Worm (Caenorhabditis elegans) whole organism, young adult: ENCODE results near the gene nfya-1.

Experiments
- B0336.3 ChIP-seq: fragments of 200-800 bp; sonication (Bioruptor generic); IDR thresholded peaks from 2 replicates; pipeline ENCODE4 v1.3.6; 2022; ENCODE audit warnings: missing genetic modification characterization, missing compliant biosample characterization
- C06A6.2 ChIP-seq: fragments of 200-800 bp; sonication (Bioruptor generic); conservative IDR thresholded peaks from 2 replicates; pipeline ENCODE4 v1.3.6; 2022; ENCODE audit warnings: missing genetic modification characterization, missing compliant biosample characterization
- F23B12.7 ChIP-seq: sonication (generic microtip); optimal IDR thresholded peaks from 2 replicates; lab custom pipeline; 2017; ENCODE audit warnings: missing genetic modification characterization, mild to moderate bottlenecking, missing compliant biosample characterization, antibody characterized with exemption, moderate library complexity; ENCODE audit not compliant: insufficient read depth
- F33H1.4 ChIP-seq: fragments of 200-800 bp; sonication (Bioruptor generic); IDR thresholded peaks from 2 replicates; pipeline ENCODE4 v1.3.6; 2022; ENCODE audit warnings: missing genetic modification reagents, missing genetic modification characterization, missing compliant biosample characterization
- F52B5.7 ChIP-seq: sonication (generic microtip); optimal IDR thresholded peaks from 2 replicates; lab custom pipeline; 2016; ENCODE audit warnings: mild to moderate bottlenecking, missing genetic modification characterization, missing compliant biosample characterization
- F55B11.4 ChIP-seq: sonication (generic microtip); optimal IDR thresholded peaks from 2 replicates; lab custom pipeline; 2016; ENCODE audit warnings: missing compliant biosample characterization, missing genetic modification characterization, borderline replicate concordance; ENCODE audit not compliant: insufficient read depth
- F57A8.1 ChIP-seq: fragments of 200-800 bp; sonication (Bioruptor generic); optimal IDR thresholded peaks from 2 replicates; lab custom pipeline; 2018; ENCODE audit warnings: mild to moderate bottlenecking, missing genetic modification characterization, moderate library complexity, missing compliant biosample characterization
- F57C9.4 ChIP-seq: sonication (generic microtip); optimal IDR thresholded peaks from 2 replicates; lab custom pipeline; 2017; ENCODE audit warnings: mild to moderate bottlenecking, missing genetic modification characterization, missing compliant biosample characterization
- K12H6.12 ChIP-seq: fragments of 200-800 bp; sonication (Bioruptor generic); optimal IDR thresholded peaks from 2 replicates; lab custom pipeline; 2018; ENCODE audit warnings: mild to moderate bottlenecking, missing genetic modification characterization, missing compliant biosample characterization
- Y53G8AR.9 ChIP-seq: fragments of 200-800 bp; sonication (Bioruptor generic); conservative IDR thresholded peaks from 2 replicates; pipeline ENCODE4 v1.3.6; 2022; ENCODE audit warnings: missing genetic modification reagents, missing genetic modification characterization, missing compliant biosample characterization
- Y95B8A.8 ChIP-seq: fragments of 200-800 bp; sonication (Bioruptor generic); IDR thresholded peaks from 2 replicates; pipeline ENCODE4 v1.3.6; 2022; ENCODE audit warnings: missing genetic modification reagents, missing genetic modification characterization, missing compliant biosample characterization
- ZK185.1 ChIP-seq: sonication (generic microtip); optimal IDR thresholded peaks from 2 replicates; lab custom pipeline; 2016; ENCODE audit warnings: mild to moderate bottlenecking, missing genetic modification characterization, missing compliant biosample characterization; ENCODE audit not compliant: poor library complexity, severe bottlenecking
- ama-1 ChIP-seq, 3 experiments: fragments of 150-350 bp in 1 of 3; sonication (generic microtip) in 2 of 3; optimal IDR thresholded peaks; 2 replicates each; lab custom pipeline; 2014 to 2018; ENCODE audit warnings: missing biosample characterization in 2 of 3, missing genetic modification characterization in 2 of 3, missing genetic modification reagents in 2 of 3
- athp-1 ChIP-seq: sonication (generic microtip); optimal IDR thresholded peaks from 2 replicates; lab custom pipeline; 2017; ENCODE audit warnings: mild to moderate bottlenecking, missing genetic modification characterization, missing compliant biosample characterization
- attf-6 ChIP-seq: fragments of 200-800 bp; sonication (Bioruptor generic); IDR thresholded peaks from 2 replicates; pipeline ENCODE4 v1.3.6; 2022; ENCODE audit warnings: missing genetic modification reagents, missing genetic modification characterization, missing compliant biosample characterization
- ccch-3 ChIP-seq: fragments of 200-800 bp; sonication (Bioruptor generic); optimal IDR thresholded peaks from 2 replicates; lab custom pipeline; 2018; ENCODE audit warnings: mild to moderate bottlenecking, missing genetic modification characterization, missing compliant biosample characterization
- ceh-27 ChIP-seq: fragments of 200-800 bp; sonication (Bioruptor generic); optimal IDR thresholded peaks from 2 replicates; lab custom pipeline; 2018; ENCODE audit warnings: mild to moderate bottlenecking, missing genetic modification characterization, moderate library complexity, missing compliant biosample characterization
- dox-1 ChIP-seq: fragments of 200-800 bp; sonication (Bioruptor generic); IDR thresholded peaks from 2 replicates; pipeline ENCODE4 v1.3.6; 2022; ENCODE audit warnings: missing genetic modification reagents, missing genetic modification characterization, missing compliant biosample characterization
- dpff-1 ChIP-seq: sonication (generic microtip); optimal IDR thresholded peaks from 2 replicates; lab custom pipeline; 2017; ENCODE audit warnings: mild to moderate bottlenecking, missing genetic modification characterization, missing compliant biosample characterization
- ekl-4 ChIP-seq: fragments of 200-800 bp; sonication (Bioruptor generic); IDR thresholded peaks from 2 replicates; pipeline ENCODE4 v1.3.6; 2022; ENCODE audit warnings: missing genetic modification reagents, missing genetic modification characterization, missing compliant biosample characterization
- him-1 ChIP-seq: sonication (generic microtip); optimal IDR thresholded peaks from 2 replicates; lab custom pipeline; 2016; ENCODE audit warnings: missing genotype, missing genetic modification reagents, missing genetic modification characterization, missing compliant biosample characterization
- hlh-12 ChIP-seq: sonication (generic microtip); optimal IDR thresholded peaks from 2 replicates; lab custom pipeline; 2016; ENCODE audit warnings: missing genetic modification characterization, missing compliant biosample characterization
- hmg-1.2 ChIP-seq: fragments of 200-800 bp; sonication (Bioruptor generic); IDR thresholded peaks from 2 replicates; pipeline ENCODE4 v1.3.6; 2022; ENCODE audit warnings: missing genetic modification reagents, missing genetic modification characterization, missing compliant biosample characterization
- hsf-1 ChIP-seq: fragments of 200-800 bp; sonication (Bioruptor generic); IDR thresholded peaks from 2 replicates; pipeline ENCODE4 v1.3.6; 2022; ENCODE audit warnings: missing genetic modification reagents, missing genetic modification characterization, missing compliant biosample characterization
- lag-1 ChIP-seq: fragments of 200-800 bp; sonication (Bioruptor generic); IDR thresholded peaks from 2 replicates; pipeline ENCODE4 v1.3.6; 2022; ENCODE audit warnings: missing genetic modification reagents, missing genetic modification characterization, missing compliant biosample characterization
- let-526 ChIP-seq: fragments of 200-800 bp; sonication (Bioruptor generic); IDR thresholded peaks from 2 replicates; pipeline ENCODE4 v1.3.6; 2022; ENCODE audit warnings: missing genetic modification reagents, missing genetic modification characterization, missing compliant biosample characterization
- lin-40 ChIP-seq: sonication (generic microtip); optimal IDR thresholded peaks from 2 replicates; lab custom pipeline; 2016; ENCODE audit warnings: missing genetic modification characterization, mild to moderate bottlenecking, missing compliant biosample characterization, missing genotype, missing genetic modification reagents
- lin-54 ChIP-seq: fragments of 200-800 bp; sonication (Bioruptor generic); optimal IDR thresholded peaks from 2 replicates; lab custom pipeline; 2018; ENCODE audit warnings: mild to moderate bottlenecking, missing genetic modification characterization, missing compliant biosample characterization
- madf-6 ChIP-seq: fragments of 200-800 bp; sonication (Bioruptor generic); IDR thresholded peaks from 2 replicates; pipeline ENCODE4 v1.3.6; 2022; ENCODE audit warnings: missing genetic modification reagents, missing genetic modification characterization, missing compliant biosample characterization
- madf-8 ChIP-seq: fragments of 200-800 bp; sonication (Bioruptor generic); conservative IDR thresholded peaks from 2 replicates; pipeline ENCODE4 v1.3.6; 2022; ENCODE audit warnings: missing genetic modification reagents, missing genetic modification characterization, missing compliant biosample characterization
- mcd-1 ChIP-seq: fragments of 200-800 bp; sonication (Bioruptor generic); IDR thresholded peaks from 2 replicates; pipeline ENCODE4 v1.3.6; 2022; ENCODE audit warnings: missing genetic modification reagents, missing genetic modification characterization, missing compliant biosample characterization
- mel-28 ChIP-seq: sonication (generic microtip); optimal IDR thresholded peaks from 2 replicates; lab custom pipeline; 2016; ENCODE audit warnings: borderline replicate concordance, mild to moderate bottlenecking, missing genetic modification characterization, missing compliant biosample characterization
- nfyb-1 ChIP-seq: fragments of 200-800 bp; sonication (Bioruptor generic); IDR thresholded peaks from 2 replicates; pipeline ENCODE4 v1.3.6; 2022; ENCODE audit warnings: missing genetic modification reagents, missing genetic modification characterization, missing compliant biosample characterization
- nhr-179 ChIP-seq: sonication (generic microtip); optimal IDR thresholded peaks from 2 replicates; lab custom pipeline; 2016; ENCODE audit warnings: mild to moderate bottlenecking, missing genetic modification characterization, missing compliant biosample characterization
- nhr-27 ChIP-seq: fragments of 200-800 bp; sonication (Bioruptor generic); optimal IDR thresholded peaks from 2 replicates; lab custom pipeline; 2018; ENCODE audit warnings: mild to moderate bottlenecking, missing genetic modification characterization, moderate library complexity, missing compliant biosample characterization
- rcor-1 ChIP-seq: fragments of 200-800 bp; sonication (Bioruptor generic); IDR thresholded peaks from 2 replicates; pipeline ENCODE4 v1.3.6; 2022; ENCODE audit warnings: missing genetic modification reagents, missing genetic modification characterization, missing compliant biosample characterization
- repo-1 ChIP-seq: sonication (generic microtip); optimal IDR thresholded peaks from 2 replicates; lab custom pipeline; 2017; ENCODE audit warnings: mild to moderate bottlenecking, missing genetic modification characterization, missing compliant biosample characterization
- rpc-1 ChIP-seq, 2 experiments: fragments of 150-350 bp in 1 of 2; sonication (generic microtip) in 1 of 2; optimal IDR thresholded peaks; 2 replicates each; lab custom pipeline; 2014 to 2018; ENCODE audit warnings: missing biosample characterization in 1 of 2, missing genetic modification characterization in 1 of 2, missing genetic modification reagents in 1 of 2, missing genotype in 1 of 2
- sdz-38 ChIP-seq: sonication (generic microtip); optimal IDR thresholded peaks from 2 replicates; lab custom pipeline; 2016; ENCODE audit warnings: missing genotype, missing genetic modification characterization, missing compliant biosample characterization
- snpc-1.1 ChIP-seq: sonication (generic microtip); optimal IDR thresholded peaks from 2 replicates; lab custom pipeline; 2017; ENCODE audit warnings: missing genetic modification characterization, mild to moderate bottlenecking, missing compliant biosample characterization, antibody characterized with exemption, moderate library complexity, missing genotype, missing genetic modification reagents; ENCODE audit not compliant: insufficient read depth
- snpc-3.4 ChIP-seq: sonication (generic microtip); optimal IDR thresholded peaks from 2 replicates; lab custom pipeline; 2017; ENCODE audit warnings: missing genetic modification characterization, mild to moderate bottlenecking, missing compliant biosample characterization, antibody characterized with exemption, moderate library complexity, missing genotype, missing genetic modification reagents
- tbp1 ChIP-seq: fragments of 200-800 bp; sonication (Bioruptor generic); optimal IDR thresholded peaks from 2 replicates; lab custom pipeline; 2018; ENCODE audit warnings: mild to moderate bottlenecking, missing genetic modification characterization, missing compliant biosample characterization
- unc-130 ChIP-seq: sonication (generic microtip); optimal IDR thresholded peaks from 2 replicates; lab custom pipeline; 2016; ENCODE audit warnings: missing genetic modification reagents, missing genetic modification characterization, missing compliant biosample characterization
- unc-62 ChIP-seq: fragments of 150-350 bp; optimal IDR thresholded peaks from 2 replicates; lab custom pipeline; 2014; ENCODE audit warnings: missing biosample characterization, missing genetic modification reagents, missing genetic modification characterization
- xnd-1 ChIP-seq: sonication (generic microtip); optimal IDR thresholded peaks from 2 replicates; lab custom pipeline; 2016; ENCODE audit warnings: missing genotype, missing genetic modification reagents, missing genetic modification characterization, missing compliant biosample characterization
- zfh-2 ChIP-seq: fragments of 200-800 bp; sonication (Bioruptor generic); conservative IDR thresholded peaks from 2 replicates; pipeline ENCODE4 v1.3.6; 2022; ENCODE audit warnings: missing genetic modification reagents, missing genetic modification characterization, missing compliant biosample characterization
- zim-3 ChIP-seq: sonication (generic microtip); optimal IDR thresholded peaks from 2 replicates; lab custom pipeline; 2017; ENCODE audit warnings: mild to moderate bottlenecking, missing genetic modification characterization, moderate library complexity, missing compliant biosample characterization
- ztf-22 ChIP-seq: fragments of 200-800 bp; sonication (Bioruptor generic); optimal IDR thresholded peaks from 2 replicates; lab custom pipeline; 2018; ENCODE audit warnings: mild to moderate bottlenecking, missing genetic modification characterization, moderate library complexity, missing compliant biosample characterization
- ztf-25 ChIP-seq: fragments of 200-800 bp; sonication (Bioruptor generic); IDR thresholded peaks from 2 replicates; pipeline ENCODE4 v1.3.6; 2022; ENCODE audit warnings: missing genetic modification reagents, missing genetic modification characterization, missing compliant biosample characterization

The nfya-1 gene

DNA sequence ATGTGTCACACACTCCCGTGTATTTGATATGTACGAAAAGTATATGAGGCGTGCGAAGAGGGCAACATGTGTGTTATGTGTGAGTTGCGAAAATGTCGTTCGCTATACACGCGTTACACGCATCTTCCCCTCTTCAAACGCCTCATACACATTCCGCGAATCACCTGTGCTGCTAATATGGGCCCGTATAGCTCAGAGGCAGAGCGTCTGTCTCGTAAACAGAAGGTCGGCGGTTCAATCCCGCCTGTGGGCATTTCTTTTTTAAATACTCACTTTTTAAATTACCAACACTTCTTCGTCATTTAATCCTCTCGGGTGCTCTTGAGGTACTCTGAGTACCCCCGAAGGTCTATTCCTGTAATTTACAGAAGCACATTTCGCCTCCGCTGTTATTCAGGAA is 13.1 kb downstream of the nfya-1 start (continued):
- TF ChIP-seq Y95B8A.8 (GFP tag; lab: Robert Waterston, UW) (no peak), lag-1 (GFP tag; lab: Robert Waterston, UW) (no peak), dox-1 (GFP tag; lab: Robert Waterston, UW) (peak; percentile 79; the same call in 1 of the 2 replicates), ceh-27 (GFP tag; lab: Kevin White, UChicago) (peak; percentile 3), ztf-25 (GFP tag; lab: Robert Waterston, UW) (peak; percentile 78; the same call in 1 of the 2 replicates), lin-40 (no peak), let-526 (GFP tag; lab: Robert Waterston, UW) (no peak), snpc-3.4 (tag; lab: Kevin White, UChicago) (peak; percentile 62), K12H6.12 (tag; lab: Kevin White, UChicago) (no peak), rcor-1 (peak; percentile 27; the same call in 1 of the 2 replicates), mel-28 (tag; lab: Kevin White, UChicago) (no peak), Y53G8AR.9 (no peak), ccch-3 (GFP tag; lab: Kevin White, UChicago) (no peak), C06A6.2 (GFP tag; lab: Robert Waterston, UW) (no peak), madf-8 (GFP tag; lab: Robert Waterston, UW) (no peak), F57C9.4 (no peak), F55B11.4 (tag; lab: Kevin White, UChicago) (no peak), xnd-1 (tag; lab: Kevin White, UChicago) (no peak), tbp1 (GFP tag; lab: Kevin White, UChicago) (peak; percentile 94), F23B12.7 (no peak), unc-130 (no peak), unc-62 (GFP tag; lab: Kevin White, UChicago) (no peak), hlh-12 (tag; lab: Kevin White, UChicago) (no peak), attf-6 (peak; percentile 63), F52B5.7 (tag; lab: Kevin White, UChicago) (no peak), athp-1 (tag; lab: Kevin White, UChicago) (peak; percentile 58), ama-1 (optimal IDR thresholded peaks at IDR 0.05; lab: Kevin White, UChicago) (no peak), ama-1 (GFP tag; optimal IDR thresholded peaks at IDR 0.05; lab: Kevin White, UChicago) (peak in 1 of 2 experiments; percentile 25), nfyb-1 (GFP tag; lab: Robert Waterston, UW) (peak; percentile 67), hsf-1 (no peak), repo-1 (tag; lab: Kevin White, UChicago) (no peak), nhr-27 (tag; lab: Kevin White, UChicago) (no peak), rpc-1 (optimal IDR thresholded peaks at IDR 0.05; lab: Kevin White, UChicago) (peak; percentile 71), rpc-1 (tag; optimal IDR thresholded peaks at IDR 0.05; lab: Kevin White, UChicago) (peak; percentile 93), lin-54 (GFP tag; lab: Kevin White, UChicago) (peak; percentile 52), ZK185.1 (tag; lab: Kevin White, UChicago) (peak; percentile 50), dpff-1 (no peak)

DNA sequence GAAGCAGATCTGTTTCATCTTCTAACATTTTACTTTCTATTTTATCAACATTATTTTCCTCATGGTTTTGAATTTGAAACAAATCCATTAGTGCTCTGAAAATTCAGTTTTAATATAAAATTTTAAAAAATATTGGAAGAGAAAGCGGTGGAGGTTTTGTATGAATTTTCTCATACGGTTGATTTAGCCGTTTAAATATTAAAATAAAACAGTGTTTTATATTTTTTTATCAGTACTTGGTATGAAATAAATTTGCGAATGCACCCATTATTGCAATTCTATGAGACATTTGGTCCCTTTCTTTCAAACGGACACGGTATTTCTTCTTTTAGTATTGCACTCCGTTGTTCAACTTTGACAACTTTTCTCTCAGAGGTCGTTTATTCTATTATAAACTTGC is 15.1 kb downstream of the nfya-1 start, which contains the start of gene dot-1.4:
Gene dot-1.4, minus strand, starts transcription at position 101 of the 400 bp plus-strand sequence.
- no peak for TF ChIP-seq lag-1 (GFP tag; lab: Robert Waterston, UW)
- TF ChIP-seq B0336.3 (GFP tag; lab: Robert Waterston, UW) = no peak
- no peak for TF ChIP-seq ccch-3 (GFP tag; lab: Kevin White, UChicago)
- no peak for TF ChIP-seq mcd-1 (GFP tag; lab: Robert Waterston, UW)
- TF ChIP-seq zfh-2 (GFP tag; lab: Robert Waterston, UW) = no peak
- TF ChIP-seq ekl-4 (GFP tag; lab: Robert Waterston, UW) = no peak
- TF ChIP-seq snpc-1.1 (tag; lab: Kevin White, UChicago) = no peak
- TF ChIP-seq F57A8.1 (GFP tag; lab: Kevin White, UChicago) = no peak
- TF ChIP-seq sdz-38 (tag; lab: Kevin White, UChicago) = no peak
- TF ChIP-seq ztf-22 (GFP tag; lab: Kevin White, UChicago) = no peak
- TF ChIP-seq nhr-179 (tag; lab: Kevin White, UChicago) = no peak
- TF ChIP-seq hmg-1.2 (GFP tag; lab: Robert Waterston, UW) = no peak
- TF ChIP-seq him-1 (tag; lab: Kevin White, UChicago) = no peak
- TF ChIP-seq zim-3 (tag; lab: Kevin White, UChicago) = no peak
- TF ChIP-seq madf-6 = no peak
- no peak for TF ChIP-seq F33H1.4 (GFP tag; lab: Robert Waterston, UW)
- TF ChIP-seq ama-1 (optimal IDR thresholded peaks at IDR 0.05; lab: Kevin White, UChicago) = no peak
- no peak for TF ChIP-seq ama-1 (GFP tag; optimal IDR thresholded peaks at IDR 0.05; lab: Kevin White, UChicago)
